Worm (Caenorhabditis elegans): ENCODE data around the gene srd-13.

The srd-13 gene

DNA sequence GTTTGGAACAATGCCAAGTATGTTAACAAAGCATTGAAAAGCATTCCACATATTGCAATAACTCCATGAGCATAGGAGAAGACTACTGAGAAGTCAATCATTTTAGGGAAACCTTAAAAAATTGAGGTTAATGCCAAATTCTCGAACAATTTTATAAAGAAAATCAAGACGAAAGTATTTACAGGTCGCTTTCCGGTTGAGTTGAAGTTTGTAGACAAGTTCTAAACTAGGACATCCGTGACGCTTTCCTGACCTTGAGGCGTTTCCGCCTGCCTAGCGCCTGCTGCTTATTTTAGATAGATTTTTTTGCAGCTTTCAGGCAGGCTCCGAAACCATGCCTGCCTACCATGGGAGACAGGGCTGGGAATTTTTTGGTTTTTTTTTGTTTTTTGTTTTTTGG, at the start of gene srd-13:
srd-13 (minus strand) TSS at position 101 of the 400 bp plus-strand sequence.
- TF ChIP-seq nhr-25 (tag; optimal IDR thresholded peaks at IDR 0.05) (no peak), lin-11 (tag; optimal IDR thresholded peaks at IDR 0.05) (no peak), zag-1 (tag; optimal IDR thresholded peaks at IDR 0.05) (no peak), nhr-77 (tag; optimal IDR thresholded peaks at IDR 0.05) (no peak), crh-2 (tag; optimal IDR thresholded peaks at IDR 0.05) (no peak), lin-13 (GFP tag; optimal IDR thresholded peaks at IDR 0.05) (no peak), ZK546.5 (tag; optimal IDR thresholded peaks at IDR 0.05) (no peak), nhr-237 (tag; optimal IDR thresholded peaks at IDR 0.05) (no peak)

DNA sequence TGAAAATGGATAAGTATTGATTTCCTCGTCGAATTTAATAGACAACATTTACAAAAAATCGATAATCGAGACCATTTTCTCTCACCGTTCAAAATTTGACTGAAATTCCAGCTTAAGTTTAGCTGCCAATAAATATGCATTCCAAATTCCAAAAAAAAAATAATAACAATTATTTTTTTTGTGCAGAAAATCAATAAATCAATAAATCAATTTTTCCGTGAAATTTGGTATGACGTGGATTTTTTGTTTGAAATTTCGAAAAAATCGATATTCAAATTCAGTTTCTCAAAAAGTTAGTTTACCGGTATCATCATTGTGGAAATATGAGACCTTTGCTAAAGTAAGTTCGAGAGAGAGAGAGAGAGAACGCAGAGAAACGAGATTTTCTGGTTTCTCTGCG, 49.6 kb upstream of the srd-13 start, which contains the start of gene C55C3.3:
C55C3.3 (plus strand) TSS at position 274 of the 400 bp plus-strand sequence.
- TF ChIP-seq R02D3.7 (tag; optimal IDR thresholded peaks at IDR 0.05) = no peak
- TF ChIP-seq C34F6.9 (tag; optimal IDR thresholded peaks at IDR 0.05) = no peak
- no peak for TF ChIP-seq mbf-1 (tag; optimal IDR thresholded peaks at IDR 0.05)
- no peak for TF ChIP-seq lin-11 (tag; optimal IDR thresholded peaks at IDR 0.05)
- TF ChIP-seq nhr-10 (tag; optimal IDR thresholded peaks at IDR 0.05) = no peak
- TF ChIP-seq F13H6.1 (tag; optimal IDR thresholded peaks at IDR 0.05) = no peak
- TF ChIP-seq ztf-1 (GFP tag; conservative IDR thresholded peaks at IDR 0.05) = no peak
- no peak for TF ChIP-seq elt-1 (tag; optimal IDR thresholded peaks at IDR 0.05)
- TF ChIP-seq ceh-82 (tag; optimal IDR thresholded peaks at IDR 0.05) = no peak
- no peak for TF ChIP-seq skn-1 (tag; optimal IDR thresholded peaks at IDR 0.05)
- TF ChIP-seq ztf-4 (tag; optimal IDR thresholded peaks at IDR 0.05) = no peak
- no peak for TF ChIP-seq nhr-23 (tag; optimal IDR thresholded peaks at IDR 0.05)
- TF ChIP-seq nhr-11 (tag; optimal IDR thresholded peaks at IDR 0.05) = no peak
- no peak for TF ChIP-seq nhr-12 (tag; optimal IDR thresholded peaks at IDR 0.05)
- no peak for TF ChIP-seq unc-55 (GFP tag; optimal IDR thresholded peaks at IDR 0.05)
- no peak for TF ChIP-seq ceh-16 (tag; optimal IDR thresholded peaks at IDR 0.05)

- no peak for TF ChIP-seq mbf-1 (tag; optimal IDR thresholded peaks at IDR 0.05)
- TF ChIP-seq crh-2 (tag; optimal IDR thresholded peaks at IDR 0.05) = no peak
- no peak for TF ChIP-seq ceh-16 (tag; optimal IDR thresholded peaks at IDR 0.05)
- no peak for TF ChIP-seq F13H6.1 (tag; optimal IDR thresholded peaks at IDR 0.05)
- no peak for TF ChIP-seq sma-3 (GFP tag; optimal IDR thresholded peaks at IDR 0.05)
- no peak for TF ChIP-seq nhr-23 (tag; optimal IDR thresholded peaks at IDR 0.05)
- no peak for TF ChIP-seq R02D3.7 (tag; optimal IDR thresholded peaks at IDR 0.05)
- no peak for TF ChIP-seq ztf-11 (tag; optimal IDR thresholded peaks at IDR 0.05)
- TF ChIP-seq aly-2 (tag; optimal IDR thresholded peaks at IDR 0.05) = no peak
- no peak for TF ChIP-seq ZK546.5 (tag; optimal IDR thresholded peaks at IDR 0.05)
- no peak for TF ChIP-seq gmeb-1 (tag; optimal IDR thresholded peaks at IDR 0.05)
- TF ChIP-seq unc-39 (tag; optimal IDR thresholded peaks at IDR 0.05) = no peak
- no peak for TF ChIP-seq snpc-4 (tag; optimal IDR thresholded peaks at IDR 0.05)
- TF ChIP-seq nhr-11 (tag; optimal IDR thresholded peaks at IDR 0.05) = no peak
- TF ChIP-seq peb-1 (tag; optimal IDR thresholded peaks at IDR 0.05) = no peak
- TF ChIP-seq ama-1 (optimal IDR thresholded peaks at IDR 0.05) = no peak
- TF ChIP-seq lin-39 (tag; optimal IDR thresholded peaks at IDR 0.05) = no peak
- TF ChIP-seq lsy-2 (tag; optimal IDR thresholded peaks at IDR 0.05) = no peak
Observed at ce11 chrIV:5682547-5683234, 47.2 kb upstream of the srd-13 start, which contains the start of the genes C55C3.7 and C55C3.6. TSS of gene C55C3.7 (minus strand) at chrIV:5682647. TSS of gene C55C3.6 (plus strand) at chrIV:5683184.

DNA sequence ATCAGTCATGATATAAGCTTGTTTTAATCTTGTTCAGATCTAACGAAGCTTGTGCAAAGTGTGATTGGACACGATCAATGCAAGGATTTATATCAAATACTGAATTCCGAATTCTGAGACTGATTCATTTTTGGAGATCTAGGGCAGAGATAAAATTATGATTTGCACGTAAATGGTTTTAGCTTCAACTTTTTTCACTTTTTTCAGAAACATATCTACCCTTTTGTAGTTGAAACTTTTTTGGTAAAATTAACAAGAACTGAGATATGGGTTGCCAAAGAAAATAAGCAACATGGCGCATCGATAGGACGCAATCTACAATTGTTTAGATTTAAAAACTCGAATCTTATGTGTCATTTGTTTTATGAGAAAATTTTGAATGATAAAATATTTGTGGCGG, 42.6 kb upstream of the srd-13 start, which contains the start of gene C55C3.4:
C55C3.4 (minus strand) TSS at position 101 of the 400 bp plus-strand sequence.
- TF ChIP-seq mab-5 (tag; optimal IDR thresholded peaks at IDR 0.05) (no peak), lsy-2 (tag; optimal IDR thresholded peaks at IDR 0.05) (no peak), nhr-237 (tag; optimal IDR thresholded peaks at IDR 0.05) (no peak), snpc-4 (tag; optimal IDR thresholded peaks at IDR 0.05) (no peak), lin-13 (GFP tag; optimal IDR thresholded peaks at IDR 0.05) (no peak)

- TF ChIP-seq unc-55 (GFP tag; optimal IDR thresholded peaks at IDR 0.05) (no peak), sem-4 (tag; optimal IDR thresholded peaks at IDR 0.05) (no peak), crh-2 (tag; optimal IDR thresholded peaks at IDR 0.05) (no peak), nhr-6 (tag; optimal IDR thresholded peaks at IDR 0.05) (no peak), dmd-4 (tag; optimal IDR thresholded peaks at IDR 0.05) (no peak), ZK546.5 (tag; optimal IDR thresholded peaks at IDR 0.05) (no peak), fos-1 (tag; optimal IDR thresholded peaks at IDR 0.05) (no peak), alr-1 (tag; optimal IDR thresholded peaks at IDR 0.05) (no peak), nhr-10 (tag; optimal IDR thresholded peaks at IDR 0.05) (no peak), nhr-21 (tag; optimal IDR thresholded peaks at IDR 0.05) (no peak), ztf-4 (tag; optimal IDR thresholded peaks at IDR 0.05) (no peak), blmp-1 (tag; optimal IDR thresholded peaks at IDR 0.05; ENCODE audit: insufficient read depth) (no peak), snpc-4 (tag; optimal IDR thresholded peaks at IDR 0.05) (no peak), F13H6.1 (tag; optimal IDR thresholded peaks at IDR 0.05) (no peak), ztf-1 (GFP tag; conservative IDR thresholded peaks at IDR 0.05) (no peak), elt-1 (tag; optimal IDR thresholded peaks at IDR 0.05) (no peak), lin-11 (tag; optimal IDR thresholded peaks at IDR 0.05) (no peak), nhr-23 (tag; optimal IDR thresholded peaks at IDR 0.05) (no peak), nhr-77 (tag; optimal IDR thresholded peaks at IDR 0.05) (no peak)
Observed at ce11 chrIV:5674435-5674834, 39.0 kb upstream of the srd-13 start, which contains the start of gene srd-5. TSS of gene srd-5 (minus strand) at chrIV:5674535.
